Worm (Caenorhabditis elegans): Measurements from ENCODE around the gene Y39E4B.5.
A peak's percentile ranks its signal among the peaks of the same experiment; 100 is the strongest.

Y39E4B.5 gene

ce11 chrIII:13153517-13153916 is 16.2 kb upstream of the Y39E4B.5 start, which contains the start of gene abce-1:
Gene abce-1, plus strand, starts transcription at chrIII:13153817.
- TF ChIP-seq fos-1 (tag; optimal IDR thresholded peaks at IDR 0.05) (no peak), pha-4 (tag; optimal IDR thresholded peaks at IDR 0.05) (no peak), lsy-12 (tag; optimal IDR thresholded peaks at IDR 0.05) (no peak), pqm-1 (tag; optimal IDR thresholded peaks at IDR 0.05) (no peak), snpc-4 (tag; optimal IDR thresholded peaks at IDR 0.05) (no peak), elt-2 (tag; optimal IDR thresholded peaks at IDR 0.05) (no peak), nhr-43 (tag; optimal IDR thresholded peaks at IDR 0.05; ENCODE audit: poor library complexity, severe bottlenecking) (no peak), unc-62 (GFP tag; optimal IDR thresholded peaks at IDR 0.05) (no peak), hmg-11 (tag; optimal IDR thresholded peaks at IDR 0.05) (no peak), ceh-9 (tag; optimal IDR thresholded peaks at IDR 0.05) (no peak), sea-2 (GFP tag; optimal IDR thresholded peaks at IDR 0.05) (no peak), nhr-67 (tag; optimal IDR thresholded peaks at IDR 0.05) (no peak), nfya-1 (tag; optimal IDR thresholded peaks at IDR 0.05; ENCODE audit: insufficient read depth) (no peak), ama-1 (optimal IDR thresholded peaks at IDR 0.05) (no peak), jun-1 (tag; optimal IDR thresholded peaks at IDR 0.05) (no peak), nhr-12 (tag; optimal IDR thresholded peaks at IDR 0.05) (no peak)

DNA sequence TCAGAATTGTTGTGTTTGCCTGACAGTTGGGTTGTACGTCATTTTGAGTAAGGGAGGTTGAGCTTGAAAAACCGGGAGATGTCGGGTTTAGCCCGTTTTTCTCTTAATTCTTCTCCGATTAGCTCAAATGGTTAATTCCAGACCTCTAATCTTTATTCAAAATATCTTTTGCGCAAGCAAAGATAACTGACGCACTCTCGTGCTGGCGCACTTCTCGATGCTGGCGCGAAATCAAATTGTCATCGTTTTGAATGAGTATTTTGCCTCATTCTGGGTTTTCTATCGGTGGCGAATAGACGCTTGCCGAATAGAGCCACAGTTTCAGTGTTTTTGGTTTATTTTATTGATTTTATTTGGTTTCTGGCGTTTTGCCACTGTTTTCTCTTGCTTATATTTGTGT is 9.1 kb upstream of the Y39E4B.5 start:
- TF ChIP-seq lin-15B (tag; optimal IDR thresholded peaks at IDR 0.05) = peak; percentile 10
- no peak for TF ChIP-seq jun-1 (tag; optimal IDR thresholded peaks at IDR 0.05)
- TF ChIP-seq nhr-77 (tag; optimal IDR thresholded peaks at IDR 0.05) = no peak

ce11 chrIII:13164902-13165301 is 4.8 kb upstream of the Y39E4B.5 start:
- no peak for TF ChIP-seq egl-5 (tag; optimal IDR thresholded peaks at IDR 0.05)
- no peak for TF ChIP-seq nhr-76 (tag; optimal IDR thresholded peaks at IDR 0.05)
- no peak for TF ChIP-seq jun-1 (tag; optimal IDR thresholded peaks at IDR 0.05)
- no peak for TF ChIP-seq fkh-10 (GFP tag; optimal IDR thresholded peaks at IDR 0.05)
- TF ChIP-seq tbx-2 (tag; optimal IDR thresholded peaks at IDR 0.05) = no peak
- TF ChIP-seq ztf-4 (tag; optimal IDR thresholded peaks at IDR 0.05) = no peak
- TF ChIP-seq nfya-1 (tag; optimal IDR thresholded peaks at IDR 0.05; ENCODE audit: insufficient read depth) = no peak
- no peak for TF ChIP-seq ceh-16 (tag; optimal IDR thresholded peaks at IDR 0.05)
- TF ChIP-seq elt-3 (tag; optimal IDR thresholded peaks at IDR 0.05) = no peak
- TF ChIP-seq hmg-11 (tag; optimal IDR thresholded peaks at IDR 0.05) = no peak

DNA sequence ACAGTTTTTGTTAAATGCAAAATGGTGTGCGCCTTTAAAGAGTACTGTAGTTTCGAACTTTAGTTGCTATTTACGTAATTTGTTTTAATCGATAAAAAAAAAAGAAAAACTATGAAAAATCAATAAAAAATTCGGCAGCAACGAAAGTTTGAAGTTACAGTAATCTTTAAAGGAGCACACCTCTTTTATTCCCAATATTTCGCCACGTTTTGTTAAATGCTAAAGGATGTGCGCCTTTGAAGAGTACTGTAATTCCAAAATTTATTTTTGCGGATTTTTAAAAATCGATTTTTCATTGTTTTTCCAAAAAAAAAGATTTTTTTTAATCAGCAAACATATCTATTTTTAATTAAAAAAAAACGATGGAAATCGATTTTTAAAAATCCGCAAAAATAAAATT is 4.0 kb downstream of the Y39E4B.5 start:
- no peak for TF ChIP-seq lsy-12 (tag; optimal IDR thresholded peaks at IDR 0.05)
- no peak for TF ChIP-seq nhr-12 (tag; optimal IDR thresholded peaks at IDR 0.05)
- TF ChIP-seq ama-1 (optimal IDR thresholded peaks at IDR 0.05) = no peak
- TF ChIP-seq nfya-1 (tag; optimal IDR thresholded peaks at IDR 0.05; ENCODE audit: insufficient read depth) = no peak
- no peak for TF ChIP-seq nhr-237 (tag; optimal IDR thresholded peaks at IDR 0.05)
- TF ChIP-seq sea-2 (GFP tag; optimal IDR thresholded peaks at IDR 0.05) = no peak
- no peak for TF ChIP-seq hmg-11 (tag; optimal IDR thresholded peaks at IDR 0.05)
- no peak for TF ChIP-seq snpc-4 (tag; optimal IDR thresholded peaks at IDR 0.05)
- no peak for TF ChIP-seq nhr-77 (tag; optimal IDR thresholded peaks at IDR 0.05)
- TF ChIP-seq elt-1 (tag; optimal IDR thresholded peaks at IDR 0.05) = no peak
- TF ChIP-seq fos-1 (tag; optimal IDR thresholded peaks at IDR 0.05) = no peak
- TF ChIP-seq ceh-16 (tag; optimal IDR thresholded peaks at IDR 0.05) = no peak
- no peak for TF ChIP-seq nhr-11 (tag; optimal IDR thresholded peaks at IDR 0.05)
- TF ChIP-seq ztf-11 (tag; optimal IDR thresholded peaks at IDR 0.05) = no peak

- TF ChIP-seq mdl-1 (tag; optimal IDR thresholded peaks at IDR 0.05) (no peak), nhr-11 (tag; optimal IDR thresholded peaks at IDR 0.05) (no peak), eor-1 (tag; optimal IDR thresholded peaks at IDR 0.05) (no peak), zag-1 (tag; optimal IDR thresholded peaks at IDR 0.05) (no peak), nhr-77 (tag; optimal IDR thresholded peaks at IDR 0.05) (no peak), nfya-1 (tag; optimal IDR thresholded peaks at IDR 0.05; ENCODE audit: insufficient read depth) (peak; percentile 71)
Observed at ce11 chrIII:13176876-13177275, 7.2 kb downstream of the Y39E4B.5 start.

ce11 chrIII:13182003-13182402 is 12.3 kb downstream of the Y39E4B.5 start:
- peak; percentile 30 for TF ChIP-seq hmg-11 (tag; optimal IDR thresholded peaks at IDR 0.05)
- no peak for TF ChIP-seq R02D3.7 (tag; optimal IDR thresholded peaks at IDR 0.05)
- no peak for TF ChIP-seq ztf-11 (tag; optimal IDR thresholded peaks at IDR 0.05)
- peak; percentile 13 for TF ChIP-seq nhr-43 (tag; optimal IDR thresholded peaks at IDR 0.05; ENCODE audit: poor library complexity, severe bottlenecking)
- no peak for TF ChIP-seq nhr-67 (tag; optimal IDR thresholded peaks at IDR 0.05)
- TF ChIP-seq nhr-77 (tag; optimal IDR thresholded peaks at IDR 0.05) = no peak
- TF ChIP-seq nfya-1 (tag; optimal IDR thresholded peaks at IDR 0.05; ENCODE audit: insufficient read depth) = peak; percentile 65
- TF ChIP-seq nhr-237 (tag; optimal IDR thresholded peaks at IDR 0.05) = no peak
- peak; percentile 83 for TF ChIP-seq pha-4 (tag; optimal IDR thresholded peaks at IDR 0.05)
- no peak for TF ChIP-seq mml-1 (tag; optimal IDR thresholded peaks at IDR 0.05)
- TF ChIP-seq eor-1 (tag; optimal IDR thresholded peaks at IDR 0.05) = no peak
- peak; percentile 13 for TF ChIP-seq snpc-4 (tag; optimal IDR thresholded peaks at IDR 0.05)
- no peak for TF ChIP-seq skn-1 (tag; optimal IDR thresholded peaks at IDR 0.05)
- peak; percentile 71 for TF ChIP-seq nhr-25 (tag; optimal IDR thresholded peaks at IDR 0.05)
- TF ChIP-seq elt-3 (tag; optimal IDR thresholded peaks at IDR 0.05) = no peak
- no peak for TF ChIP-seq nhr-28 (tag; optimal IDR thresholded peaks at IDR 0.05)
- TF ChIP-seq lin-39 (tag; optimal IDR thresholded peaks at IDR 0.05) = no peak
- no peak for TF ChIP-seq zag-1 (tag; optimal IDR thresholded peaks at IDR 0.05)
- TF ChIP-seq elt-2 (tag; optimal IDR thresholded peaks at IDR 0.05) = peak; percentile 1
- peak; percentile 78 for TF ChIP-seq nhr-23 (tag; optimal IDR thresholded peaks at IDR 0.05)
- no peak for TF ChIP-seq tbx-2 (tag; optimal IDR thresholded peaks at IDR 0.05)
- no peak for TF ChIP-seq egl-27 (tag; optimal IDR thresholded peaks at IDR 0.05)
- TF ChIP-seq lin-15B (tag; optimal IDR thresholded peaks at IDR 0.05) = peak; percentile 6
